Worm (Caenorhabditis elegans) whole organism, L4 larva: ENCODE measurements around the gene eas-1.

Experiments
- F37D6.2 ChIP-seq: sonication (generic microtip); optimal IDR thresholded peaks from 2 replicates; lab custom pipeline; 2016; ENCODE audit warnings: mild to moderate bottlenecking, missing genetic modification characterization, missing compliant biosample characterization
- F44E2.7 ChIP-seq: fragments of 200-800 bp; sonication (Bioruptor generic); IDR thresholded peaks from 2 replicates; pipeline ENCODE4 v2.1.2; 2022; ENCODE audit warnings: missing genetic modification characterization, missing compliant biosample characterization
- T20F7.1 ChIP-seq: fragments of 200-800 bp; sonication (Bioruptor generic); optimal IDR thresholded peaks from 2 replicates; lab custom pipeline; 2018; ENCODE audit warnings: mild to moderate bottlenecking, missing genetic modification characterization, missing compliant biosample characterization
- Y105C5A.15 ChIP-seq: fragments of 200-800 bp; sonication (Bioruptor generic); IDR thresholded peaks from 2 replicates; pipeline ENCODE4 v1.3.6; 2022; ENCODE audit warnings: missing genetic modification characterization, missing compliant biosample characterization
- Y5F2A.4 ChIP-seq: fragments of 200-800 bp; sonication (Bioruptor generic); optimal IDR thresholded peaks from 2 replicates; lab custom pipeline; 2018; ENCODE audit warnings: mild to moderate bottlenecking, missing genetic modification characterization, missing compliant biosample characterization
- Y75B8A.6 ChIP-seq: fragments of 200-800 bp; sonication (Bioruptor generic); IDR thresholded peaks from 2 replicates; pipeline ENCODE4 v1.3.6; 2022; ENCODE audit warnings: missing genetic modification reagents, missing genetic modification characterization, missing compliant biosample characterization
- ZK337.2 ChIP-seq: fragments of 200-800 bp; sonication (Bioruptor generic); IDR thresholded peaks from 2 replicates; pipeline ENCODE4 v1.3.6; 2022; ENCODE audit warnings: missing genetic modification reagents, missing genetic modification characterization, missing compliant biosample characterization
- aha-1 ChIP-seq: fragments of 150-350 bp; peaks from one replicate; lab custom pipeline; 2014; ENCODE audit warnings: missing biosample characterization, missing genetic modification characterization
- aly-2 ChIP-seq: sonication (generic microtip); optimal IDR thresholded peaks from 2 replicates; lab custom pipeline; 2018; ENCODE audit warnings: missing biosample characterization, missing genetic modification characterization
- arid-1 ChIP-seq: fragments of 200-800 bp; sonication (Bioruptor generic); conservative IDR thresholded peaks from 2 replicates; pipeline ENCODE4 v1.3.6; 2022; ENCODE audit warnings: missing genetic modification reagents, missing genetic modification characterization, missing compliant biosample characterization
- attf-4 ChIP-seq: sonication (generic microtip); optimal IDR thresholded peaks from 3 replicates; lab custom pipeline; 2017; ENCODE audit warnings: missing biosample characterization, missing genetic modification characterization
- ceh-20 ChIP-seq: fragments of 200-800 bp; sonication (Bioruptor generic); IDR thresholded peaks from 2 replicates; pipeline ENCODE4 v1.3.6; 2022; ENCODE audit warnings: missing genetic modification reagents, missing genetic modification characterization, missing compliant biosample characterization
- ceh-32 ChIP-seq: sonication (generic microtip); optimal IDR thresholded peaks from 2 replicates; lab custom pipeline; 2016; ENCODE audit warnings: mild to moderate bottlenecking, missing genetic modification characterization, missing compliant biosample characterization; ENCODE audit not compliant: poor library complexity
- ceh-44 ChIP-seq: fragments of 200-800 bp; sonication (Bioruptor generic); IDR thresholded peaks from 2 replicates; pipeline ENCODE4 v1.3.6; 2022; ENCODE audit warnings: missing genetic modification reagents, missing genetic modification characterization, missing compliant biosample characterization
- cey-2 ChIP-seq: sonication (generic microtip); optimal IDR thresholded peaks from 3 replicates; lab custom pipeline; 2017; ENCODE audit warnings: missing genetic modification characterization, mild to moderate bottlenecking, missing compliant biosample characterization, antibody characterized with exemption, borderline replicate concordance; ENCODE audit not compliant: insufficient read depth
- daf-19 ChIP-seq: fragments of 200-800 bp; sonication (Bioruptor generic); conservative IDR thresholded peaks from 2 replicates; pipeline ENCODE4 v1.3.6; 2022; ENCODE audit warnings: missing genetic modification characterization, missing compliant biosample characterization
- dmd-9 ChIP-seq: fragments of 200-800 bp; sonication (Bioruptor generic); IDR thresholded peaks from 2 replicates; pipeline ENCODE4 v1.3.6; 2022; ENCODE audit warnings: missing genetic modification reagents, missing genetic modification characterization, missing compliant biosample characterization
- duxl-1 ChIP-seq: sonication (generic microtip); optimal IDR thresholded peaks from 2 replicates; lab custom pipeline; 2016; ENCODE audit warnings: mild to moderate bottlenecking, missing genetic modification characterization, moderate library complexity, missing compliant biosample characterization; ENCODE audit not compliant: poor library complexity
- egl-27 ChIP-seq: sonication (generic microtip); optimal IDR thresholded peaks from 3 replicates; lab custom pipeline; 2017; ENCODE audit warnings: missing biosample characterization, missing genetic modification reagents, missing genetic modification characterization
- fos-1 ChIP-seq: fragments of 150-350 bp; optimal IDR thresholded peaks from 2 replicates; lab custom pipeline; 2014; ENCODE audit warnings: missing biosample characterization, missing genetic modification characterization
- gei-8 ChIP-seq: fragments of 200-800 bp; sonication (Bioruptor generic); optimal IDR thresholded peaks from 2 replicates; lab custom pipeline; 2018; ENCODE audit warnings: mild to moderate bottlenecking, missing genetic modification characterization, missing compliant biosample characterization
- lsy-2 ChIP-seq, 2 experiments: fragments of 150-350 bp in 1 of 2; sonication (generic microtip) in 1 of 2; optimal IDR thresholded peaks; 2 replicates each; lab custom pipeline; 2014 to 2017; ENCODE audit warnings: missing biosample characterization in 2 of 2, missing genetic modification characterization in 2 of 2
- madf-5 ChIP-seq, 2 experiments: fragments of 200-800 bp; sonication (Bioruptor generic); IDR thresholded peaks; 2 replicates each; pipeline ENCODE4 v1.3.6; 2022; ENCODE audit warnings: missing compliant biosample characterization in 2 of 2, missing genetic modification characterization in 2 of 2
- mdl-1 ChIP-seq, 2 experiments: fragments of 150-350 bp in 1 of 2; sonication (generic microtip) in 1 of 2; optimal IDR thresholded peaks; 2 replicates each; lab custom pipeline; 2014 to 2017; ENCODE audit warnings: missing biosample characterization in 2 of 2, missing genetic modification characterization in 2 of 2
- mep-1 ChIP-seq: fragments of 150-350 bp; sonication (generic microtip); optimal IDR thresholded peaks from 3 replicates; lab custom pipeline; 2014; ENCODE audit warnings: missing biosample characterization, missing genetic modification characterization
- mes-2 ChIP-seq: sonication (generic microtip); optimal IDR thresholded peaks from 2 replicates; lab custom pipeline; 2016; ENCODE audit warnings: missing genotype, mild to moderate bottlenecking, missing genetic modification characterization, missing compliant biosample characterization; ENCODE audit not compliant: poor library complexity, severe bottlenecking
- mxl-2 ChIP-seq: fragments of 200-800 bp; sonication (Bioruptor generic); conservative IDR thresholded peaks from 2 replicates; pipeline ENCODE4 v1.3.6; 2022; ENCODE audit warnings: missing genetic modification reagents, missing genetic modification characterization, missing compliant biosample characterization
- mxl-3 ChIP-seq: fragments of 200-800 bp; sonication (Bioruptor generic); optimal IDR thresholded peaks from 2 replicates; lab custom pipeline; 2018; ENCODE audit warnings: mild to moderate bottlenecking, missing genetic modification characterization, missing compliant biosample characterization
- nhr-10 ChIP-seq: fragments of 150-350 bp; optimal IDR thresholded peaks from 2 replicates; lab custom pipeline; 2014; ENCODE audit warnings: missing biosample characterization, missing genetic modification characterization
- nhr-11 ChIP-seq: fragments of 150-350 bp; optimal IDR thresholded peaks from 2 replicates; lab custom pipeline; 2014; ENCODE audit warnings: missing biosample characterization, missing genetic modification characterization
- nhr-41 ChIP-seq: fragments of 200-800 bp; sonication (Bioruptor generic); IDR thresholded peaks from 2 replicates; pipeline ENCODE4 v1.3.6; 2022; ENCODE audit warnings: missing genetic modification reagents, missing genetic modification characterization, missing compliant biosample characterization
- nhr-48 ChIP-seq: sonication (generic microtip); optimal IDR thresholded peaks from 2 replicates; lab custom pipeline; 2016; ENCODE audit warnings: mild to moderate bottlenecking, missing genetic modification characterization, missing compliant biosample characterization
- nhr-76 ChIP-seq: fragments of 150-350 bp; optimal IDR thresholded peaks from 2 replicates; lab custom pipeline; 2014; ENCODE audit warnings: missing biosample characterization, missing genetic modification characterization
- pqm-1 ChIP-seq: sonication (generic microtip); optimal IDR thresholded peaks from 2 replicates; lab custom pipeline; 2017; ENCODE audit warnings: missing biosample characterization, missing genetic modification characterization
- rbr-2 ChIP-seq: sonication (generic microtip); optimal IDR thresholded peaks from 2 replicates; lab custom pipeline; 2016; ENCODE audit warnings: missing genotype, missing genetic modification characterization, missing compliant biosample characterization
- saeg-2 ChIP-seq: fragments of 200-800 bp; sonication (Bioruptor generic); IDR thresholded peaks from 2 replicates; pipeline ENCODE4 v1.3.6; 2022; ENCODE audit warnings: missing genetic modification reagents, missing genetic modification characterization, missing compliant biosample characterization
- sdz-12 ChIP-seq: fragments of 200-800 bp; sonication (Bioruptor generic); optimal IDR thresholded peaks from 2 replicates; lab custom pipeline; 2018; ENCODE audit warnings: mild to moderate bottlenecking, missing genetic modification characterization, missing compliant biosample characterization
- skn-1 ChIP-seq: fragments of 150-350 bp; optimal IDR thresholded peaks from 2 replicates; lab custom pipeline; 2014; ENCODE audit warnings: missing biosample characterization, missing genetic modification characterization
- snpc-4 ChIP-seq: fragments of 150-350 bp; optimal IDR thresholded peaks from 2 replicates; lab custom pipeline; 2014; ENCODE audit warnings: missing biosample characterization, missing genetic modification characterization
- spr-1 ChIP-seq: sonication (generic microtip); optimal IDR thresholded peaks from 2 replicates; lab custom pipeline; 2016; ENCODE audit warnings: mild to moderate bottlenecking, missing genetic modification characterization, missing compliant biosample characterization
- spr-3 ChIP-seq: fragments of 200-800 bp; sonication (Bioruptor generic); optimal IDR thresholded peaks from 2 replicates; lab custom pipeline; 2018; ENCODE audit warnings: mild to moderate bottlenecking, missing genetic modification characterization, missing compliant biosample characterization
- tag-97 ChIP-seq: fragments of 200-800 bp; sonication (Bioruptor generic); IDR thresholded peaks from 2 replicates; pipeline ENCODE4 v1.3.6; 2022; ENCODE audit warnings: missing genetic modification characterization, missing compliant biosample characterization
- tra-1 ChIP-seq: fragments of 200-800 bp; sonication (Bioruptor generic); IDR thresholded peaks from 2 replicates; pipeline ENCODE4 v1.3.6; 2022; ENCODE audit warnings: missing genetic modification reagents, missing genetic modification characterization, missing compliant biosample characterization
- unc-130 ChIP-seq: sonication (generic microtip); optimal IDR thresholded peaks from 2 replicates; lab custom pipeline; 2016; ENCODE audit warnings: missing genetic modification reagents, missing genetic modification characterization, missing compliant biosample characterization
- unc-39 ChIP-seq: sonication (generic microtip); optimal IDR thresholded peaks from 2 replicates; lab custom pipeline; 2017; ENCODE audit warnings: missing biosample characterization, missing genetic modification characterization
- unc-62 ChIP-seq, 3 experiments: fragments of 150-350 bp in 1 of 3; sonication (generic microtip); optimal IDR thresholded peaks in 2 of 3; peaks in 1 of 3; 1 replicate in 1 of 3; 2 replicates in 2 of 3; lab custom pipeline; 2014 to 2017; ENCODE audit warnings: missing biosample characterization in 3 of 3, missing genetic modification characterization in 3 of 3, missing genetic modification reagents in 3 of 3, missing genotype in 1 of 3
- vab-7 ChIP-seq: fragments of 200-800 bp; sonication (Bioruptor generic); IDR thresholded peaks from 2 replicates; pipeline ENCODE4 v1.3.6; 2022; ENCODE audit warnings: missing genetic modification reagents, missing genetic modification characterization, missing compliant biosample characterization
- zag-1 ChIP-seq: fragments of 150-350 bp; optimal IDR thresholded peaks from 2 replicates; lab custom pipeline; 2014; ENCODE audit warnings: missing biosample characterization, missing genetic modification characterization
- zfp-3 ChIP-seq: fragments of 200-800 bp; sonication (Bioruptor generic); conservative IDR thresholded peaks from 2 replicates; pipeline ENCODE4 v1.3.6; 2022; ENCODE audit warnings: missing genetic modification reagents, missing genetic modification characterization, missing compliant biosample characterization
- zip-11 ChIP-seq: fragments of 200-800 bp; sonication (Bioruptor generic); IDR thresholded peaks from 2 replicates; pipeline ENCODE4 v1.3.6; 2022; ENCODE audit warnings: missing genetic modification characterization, missing compliant biosample characterization
- zip-2 ChIP-seq: fragments of 150-350 bp; optimal IDR thresholded peaks from 2 replicates; lab custom pipeline; 2014; ENCODE audit warnings: missing biosample characterization, missing genetic modification characterization
- ztf-11 ChIP-seq: fragments of 150-350 bp; optimal IDR thresholded peaks from 2 replicates; lab custom pipeline; 2014; ENCODE audit warnings: missing biosample characterization, missing genetic modification characterization

Gene eas-1

DNA sequence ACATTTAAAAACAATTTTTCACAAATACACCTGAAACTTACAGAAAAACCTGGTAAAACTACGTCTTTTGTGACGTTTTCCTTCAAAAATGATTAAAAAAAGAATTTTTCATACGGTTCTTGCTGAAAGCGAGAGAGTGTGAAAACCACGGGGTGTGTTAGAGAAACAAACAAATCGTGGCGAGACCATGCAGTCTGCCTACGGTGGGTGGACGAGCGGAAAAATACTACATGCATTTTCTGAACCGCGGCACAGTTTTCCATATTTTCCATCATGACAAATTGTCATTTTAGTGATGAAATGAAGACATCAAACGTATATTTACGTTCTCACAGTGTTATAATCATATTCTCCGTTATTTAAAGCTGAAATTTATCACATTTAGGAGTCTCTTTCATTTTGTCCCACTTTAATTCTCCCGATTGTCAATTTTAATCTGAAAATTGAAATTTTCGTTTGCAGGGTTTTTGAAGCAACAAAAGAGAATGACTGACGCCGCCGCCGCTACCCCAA lies 33.8 kb upstream of the eas-1 start, which contains the start of the genes F10G7.9 and tsn-1 (continued):
- TF ChIP-seq mdl-1 (tag; optimal IDR thresholded peaks at IDR 0.05; lab: Kevin White, UChicago) = peak in 1 of 2 experiments; percentile 24
- peak; percentile 83 for TF ChIP-seq mes-2 (tag; lab: Kevin White, UChicago)
- peak; percentile 63 for TF ChIP-seq mep-1 (tag; lab: Kevin White, UChicago)
- peak; percentile 36 for TF ChIP-seq mxl-3 (GFP tag; lab: Kevin White, UChicago)
- no peak for TF ChIP-seq daf-19 (GFP tag; lab: Robert Waterston, UW)
- TF ChIP-seq aha-1 = peak; percentile 87
- no peak for TF ChIP-seq arid-1 (GFP tag; lab: Robert Waterston, UW)
- TF ChIP-seq cey-2 = no peak
- TF ChIP-seq Y105C5A.15 = no peak
- TF ChIP-seq sdz-12 (GFP tag; lab: Kevin White, UChicago) = no peak
- TF ChIP-seq ceh-44 (GFP tag; lab: Robert Waterston, UW) = no peak
- no peak for TF ChIP-seq unc-39
- TF ChIP-seq spr-3 (GFP tag; lab: Kevin White, UChicago) = no peak
- no peak for TF ChIP-seq vab-7
- TF ChIP-seq dmd-9 (GFP tag; lab: Robert Waterston, UW) = no peak
- no peak for TF ChIP-seq ceh-20 (GFP tag; lab: Robert Waterston, UW)
- TF ChIP-seq spr-1 (tag; lab: Kevin White, UChicago) = no peak
- no peak for TF ChIP-seq T20F7.1 (GFP tag; lab: Kevin White, UChicago)
- TF ChIP-seq nhr-11 (tag; lab: Kevin White, UChicago) = peak; percentile 5
- TF ChIP-seq ceh-32 (tag; lab: Kevin White, UChicago) = no peak
- TF ChIP-seq Y75B8A.6 (GFP tag; lab: Robert Waterston, UW) = no peak
- no peak for TF ChIP-seq nhr-48 (tag; lab: Kevin White, UChicago)
- no peak for TF ChIP-seq F44E2.7 (GFP tag; lab: Robert Waterston, UW)
- TF ChIP-seq unc-62 (GFP tag; optimal IDR thresholded peaks at IDR 0.05 in 1 of 2; lab: Kevin White, UChicago) = no peak
- TF ChIP-seq unc-62 (tag; optimal IDR thresholded peaks at IDR 0.05; lab: Kevin White, UChicago) = no peak
- TF ChIP-seq zfp-3 = no peak
- no peak for TF ChIP-seq gei-8
- no peak for TF ChIP-seq zip-11
- TF ChIP-seq tag-97 (GFP tag; lab: Robert Waterston, UW) = no peak
- TF ChIP-seq Y5F2A.4 (GFP tag; lab: Kevin White, UChicago) = no peak
- no peak for TF ChIP-seq tra-1 (GFP tag; lab: Robert Waterston, UW)
- no peak for TF ChIP-seq mxl-2 (GFP tag; lab: Robert Waterston, UW)
- TF ChIP-seq nhr-41 (GFP tag; lab: Robert Waterston, UW) = no peak
- TF ChIP-seq saeg-2 (GFP tag; lab: Robert Waterston, UW) = no peak
- TF ChIP-seq attf-4 (tag; lab: Kevin White, UChicago) = no peak
- peak; percentile 11 for TF ChIP-seq unc-130 (GFP tag; lab: Kevin White, UChicago)
- no peak for TF ChIP-seq snpc-4 (tag; lab: Kevin White, UChicago)
- TF ChIP-seq lsy-2 (tag; optimal IDR thresholded peaks at IDR 0.05; lab: Kevin White, UChicago) = peak; percentile 70 to 97
- peak; percentile 11 for TF ChIP-seq duxl-1 (tag; lab: Kevin White, UChicago)
- no peak for TF ChIP-seq skn-1
- no peak for TF ChIP-seq fos-1
- TF ChIP-seq egl-27 (tag; lab: Kevin White, UChicago) = no peak
- TF ChIP-seq zag-1 = no peak
- no peak for TF ChIP-seq nhr-10 (tag; lab: Kevin White, UChicago)
- TF ChIP-seq F37D6.2 (tag; lab: Kevin White, UChicago) = no peak
- no peak for TF ChIP-seq ZK337.2
- no peak for TF ChIP-seq aly-2 (tag; lab: Kevin White, UChicago)
- no peak for TF ChIP-seq madf-5 (GFP tag; IDR thresholded peaks at IDR 0.05; lab: Robert Waterston, UW)
- TF ChIP-seq ztf-11 (tag; lab: Kevin White, UChicago) = no peak
- no peak for TF ChIP-seq nhr-76 (tag; lab: Kevin White, UChicago)
- TF ChIP-seq zip-2 (tag; lab: Kevin White, UChicago) = no peak
- TF ChIP-seq rbr-2 (tag; lab: Kevin White, UChicago) = peak; percentile 0
- TF ChIP-seq pqm-1 (tag; lab: Kevin White, UChicago) = peak; percentile 51
